Fruit fly (Drosophila melanogaster) whole organism: ENCODE results near the gene CG5199.

ENCODE experiments used
- Dll ChIP-seq: fragments of >200 bp; optimal IDR thresholded peaks from 2 replicates; lab custom pipeline; 2017
- pan ChIP-seq: fragments of >200 bp; optimal IDR thresholded peaks from 2 replicates; lab custom pipeline; 2017
- psq ChIP-seq: fragments of >200 bp; optimal IDR thresholded peaks from 2 replicates; lab custom pipeline; 2017

- TF ChIP-seq Dll = no peak
- TF ChIP-seq psq (lab: Kevin White, UChicago) = no peak
- TF ChIP-seq pan (lab: Kevin White, UChicago) = no peak
These were observed 26.8 kb downstream of the CG5199 start, which contains the start of gene CG5282 for dm6 chr3L:20425888-20426287.
